Fruit fly (Drosophila melanogaster): ENCODE data around the gene Oseg5.

Gene Oseg5

DNA sequence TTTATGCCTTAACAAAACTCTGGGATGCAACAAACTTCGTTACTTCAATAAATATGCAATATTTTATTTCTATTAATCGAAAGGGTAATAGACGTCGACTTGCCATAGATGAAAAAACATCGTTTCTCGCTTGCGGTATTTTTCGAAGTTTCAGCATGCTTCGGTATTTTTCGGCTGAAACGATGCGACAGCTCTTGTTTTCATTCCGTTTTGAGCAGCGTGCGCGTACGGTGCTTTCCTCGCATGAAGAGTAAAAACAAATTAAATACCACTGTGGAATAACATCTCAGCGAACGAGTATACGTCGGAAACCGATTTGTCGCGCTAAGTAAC is 38.2 kb downstream of the Oseg5 start, which contains the start of gene CG9328 (continued):
- TF ChIP-seq dysf (GFP tag; IDR thresholded peaks at IDR 0.05), result no peak; the same call in 1 of the 3 replicates
- peak; percentile 40; the same call in 1 of the 3 replicates for TF ChIP-seq knrl (GFP tag; IDR thresholded peaks at IDR 0.05; ENCODE audit: partially characterized antibody)
- no peak for TF ChIP-seq sc (optimal IDR thresholded peaks at IDR 0.05)
- TF ChIP-seq sc (GFP tag; optimal IDR thresholded peaks at IDR 0.05), result no peak
- TF ChIP-seq CG32532 (GFP tag; IDR thresholded peaks at IDR 0.05), result peak; percentile 54; the same call in 1 of the 2 replicates
- peak; percentile 83 for TF ChIP-seq Deaf1 (tag; optimal IDR thresholded peaks at IDR 0.05)
- TF ChIP-seq Gug (GFP tag; IDR thresholded peaks at IDR 0.05), result no peak
- peak; percentile 48 for TF ChIP-seq CG15269 (tag; optimal IDR thresholded peaks at IDR 0.05)
- TF ChIP-seq Hey (tag; optimal IDR thresholded peaks at IDR 0.05), result no peak
- TF ChIP-seq HmgZ (tag; optimal IDR thresholded peaks at IDR 0.05), result peak; percentile 38
- no peak for TF ChIP-seq gt (GFP tag; IDR thresholded peaks at IDR 0.05)
- peak; percentile 35 for TF ChIP-seq CG4854 (GFP tag; optimal IDR thresholded peaks at IDR 0.05)
- TF ChIP-seq pum (GFP tag; optimal IDR thresholded peaks at IDR 0.05), result no peak
- TF ChIP-seq esg (GFP tag; conservative IDR thresholded peaks at IDR 0.05), result no peak
- TF ChIP-seq pzg (GFP tag; optimal IDR thresholded peaks at IDR 0.05), result peak; percentile 46
- TF ChIP-seq gsb (GFP tag; IDR thresholded peaks at IDR 0.05), result no peak
- peak; percentile 70; the same call in 1 of the 3 replicates for TF ChIP-seq row (GFP tag; IDR thresholded peaks at IDR 0.05)
- TF ChIP-seq Hmr (GFP tag; optimal IDR thresholded peaks at IDR 0.05), result peak; percentile 66
- no peak for TF ChIP-seq sqz (GFP tag; optimal IDR thresholded peaks at IDR 0.05)
- peak; percentile 64 for TF ChIP-seq gfzf (GFP tag; optimal IDR thresholded peaks at IDR 0.05)
- TF ChIP-seq toy (GFP tag; IDR thresholded peaks at IDR 0.05), result no peak
- TF ChIP-seq CG18011 (GFP tag; optimal IDR thresholded peaks at IDR 0.05), result no peak
- TF ChIP-seq CG16815 (GFP tag; optimal IDR thresholded peaks at IDR 0.05), result no peak
- TF ChIP-seq dm (GFP tag; optimal IDR thresholded peaks at IDR 0.05), result peak; percentile 55
- TF ChIP-seq Sox102F (GFP tag; optimal IDR thresholded peaks at IDR 0.05), result peak; percentile 19
- no peak for TF ChIP-seq HmgD (GFP tag; optimal IDR thresholded peaks at IDR 0.05)
- peak; percentile 7 for TF ChIP-seq abd-A (tag; optimal IDR thresholded peaks at IDR 0.05)
- peak; percentile 78 for TF ChIP-seq bbx (GFP tag; IDR thresholded peaks at IDR 0.05; ENCODE audit: partially characterized antibody)
- TF ChIP-seq CG9215 (GFP tag; IDR thresholded peaks at IDR 0.05), result no peak
- no peak for TF ChIP-seq croc (GFP tag; conservative IDR thresholded peaks at IDR 0.05)
- TF ChIP-seq Kr (GFP tag; optimal IDR thresholded peaks at IDR 0.05), result peak; percentile 36
- peak; percentile 41 for TF ChIP-seq CG13287 (GFP tag; IDR thresholded peaks at IDR 0.05; ENCODE audit: partially characterized antibody)
- no peak for TF ChIP-seq CkIIα-i1 (GFP tag; IDR thresholded peaks at IDR 0.05)
- TF ChIP-seq Jarid2 (GFP tag; optimal IDR thresholded peaks at IDR 0.05), result peak; percentile 94
- TF ChIP-seq Hand (GFP tag; optimal IDR thresholded peaks at IDR 0.05), result no peak
- TF ChIP-seq CG11247 (GFP tag; IDR thresholded peaks at IDR 0.05), result no peak
- TF ChIP-seq vnd (GFP tag; IDR thresholded peaks at IDR 0.05; ENCODE audit: partially characterized antibody), result no peak
- no peak for TF ChIP-seq Trl (optimal IDR thresholded peaks at IDR 0.05)
- TF ChIP-seq Trl (GFP tag; optimal IDR thresholded peaks at IDR 0.05), result no peak
- no peak for TF ChIP-seq fd3F (GFP tag; optimal IDR thresholded peaks at IDR 0.05)
- peak; percentile 51 for TF ChIP-seq HLHmδ (GFP tag; optimal IDR thresholded peaks at IDR 0.05)
- peak; percentile 53 for TF ChIP-seq mirr (GFP tag; optimal IDR thresholded peaks at IDR 0.05)
- TF ChIP-seq CG11085 (GFP tag; IDR thresholded peaks at IDR 0.05), result no peak
- TF ChIP-seq gcm (GFP tag; optimal IDR thresholded peaks at IDR 0.05), result peak; percentile 17
- TF ChIP-seq Ets65A (GFP tag), result peak; percentile 68
- no peak for TF ChIP-seq CG6765 (GFP tag; optimal IDR thresholded peaks at IDR 0.05)
- TF ChIP-seq oc (tag; optimal IDR thresholded peaks at IDR 0.05), result peak; percentile 72
- peak; percentile 2 for TF ChIP-seq psq (GFP tag; optimal IDR thresholded peaks at IDR 0.05)
- TF ChIP-seq Ptx1 (GFP tag; IDR thresholded peaks at IDR 0.05), result peak; percentile 27; the same call in 1 of the 2 replicates
- peak; percentile 37 for TF ChIP-seq exex (tag; optimal IDR thresholded peaks at IDR 0.05)
- TF ChIP-seq danr (GFP tag; IDR thresholded peaks at IDR 0.05), result no peak
- TF ChIP-seq CG12299 (tag; optimal IDR thresholded peaks at IDR 0.05), result peak; percentile 13

Measured in whole organism, embryonic.